Worm (Caenorhabditis elegans) whole organism, L3 larva: ENCODE data around the gene M163.21.
A peak's percentile ranks its signal among the peaks of the same experiment; 100 is the strongest.

ENCODE experiments used
- R02D3.7 ChIP-seq: fragments of 150-350 bp; optimal IDR thresholded peaks from 2 replicates; lab custom pipeline; 2014; ENCODE audit warnings: missing biosample characterization, missing genetic modification characterization
- aly-2 ChIP-seq: fragments of 150-350 bp; optimal IDR thresholded peaks from 2 replicates; lab custom pipeline; 2014; ENCODE audit warnings: missing biosample characterization, missing genetic modification characterization
- fos-1 ChIP-seq: fragments of 150-350 bp; optimal IDR thresholded peaks from 2 replicates; lab custom pipeline; 2014; ENCODE audit warnings: missing biosample characterization, missing genetic modification characterization
- jun-1 ChIP-seq: fragments of 150-350 bp; optimal IDR thresholded peaks from 2 replicates; lab custom pipeline; 2014; ENCODE audit warnings: missing biosample characterization, missing genetic modification reagents, missing genetic modification characterization
- mdl-1 ChIP-seq: fragments of 150-350 bp; optimal IDR thresholded peaks from 2 replicates; lab custom pipeline; 2014; ENCODE audit warnings: missing biosample characterization, missing genetic modification characterization
- nhr-12 ChIP-seq: fragments of 150-350 bp; optimal IDR thresholded peaks from 2 replicates; lab custom pipeline; 2014; ENCODE audit warnings: missing biosample characterization, missing genetic modification characterization
- nhr-237 ChIP-seq: fragments of 150-350 bp; optimal IDR thresholded peaks from 2 replicates; lab custom pipeline; 2014; ENCODE audit warnings: missing biosample characterization, missing genetic modification characterization
- nhr-25 ChIP-seq: sonication (generic microtip); optimal IDR thresholded peaks from 2 replicates; lab custom pipeline; 2017; ENCODE audit warnings: missing biosample characterization, missing genetic modification characterization
- nhr-77 ChIP-seq: fragments of 150-350 bp; optimal IDR thresholded peaks from 2 replicates; lab custom pipeline; 2014; ENCODE audit warnings: missing biosample characterization, missing genetic modification characterization
- pqm-1 ChIP-seq: fragments of 150-350 bp; optimal IDR thresholded peaks from 2 replicates; lab custom pipeline; 2017; ENCODE audit warnings: missing biosample characterization, missing genetic modification characterization, inconsistent platforms
- sea-2 ChIP-seq: fragments of 150-350 bp; sonication (generic microtip); optimal IDR thresholded peaks from 4 replicates; lab custom pipeline; 2014; ENCODE audit warnings: missing biosample characterization, missing genetic modification reagents, missing genetic modification characterization
- unc-62 ChIP-seq: fragments of 150-350 bp; sonication (generic microtip); optimal IDR thresholded peaks from 4 replicates; lab custom pipeline; 2014; ENCODE audit warnings: missing biosample characterization, missing genetic modification reagents, missing genetic modification characterization
- ztf-11 ChIP-seq: fragments of 150-350 bp; optimal IDR thresholded peaks from 2 replicates; lab custom pipeline; 2014; ENCODE audit warnings: missing biosample characterization, missing genetic modification characterization

DNA sequence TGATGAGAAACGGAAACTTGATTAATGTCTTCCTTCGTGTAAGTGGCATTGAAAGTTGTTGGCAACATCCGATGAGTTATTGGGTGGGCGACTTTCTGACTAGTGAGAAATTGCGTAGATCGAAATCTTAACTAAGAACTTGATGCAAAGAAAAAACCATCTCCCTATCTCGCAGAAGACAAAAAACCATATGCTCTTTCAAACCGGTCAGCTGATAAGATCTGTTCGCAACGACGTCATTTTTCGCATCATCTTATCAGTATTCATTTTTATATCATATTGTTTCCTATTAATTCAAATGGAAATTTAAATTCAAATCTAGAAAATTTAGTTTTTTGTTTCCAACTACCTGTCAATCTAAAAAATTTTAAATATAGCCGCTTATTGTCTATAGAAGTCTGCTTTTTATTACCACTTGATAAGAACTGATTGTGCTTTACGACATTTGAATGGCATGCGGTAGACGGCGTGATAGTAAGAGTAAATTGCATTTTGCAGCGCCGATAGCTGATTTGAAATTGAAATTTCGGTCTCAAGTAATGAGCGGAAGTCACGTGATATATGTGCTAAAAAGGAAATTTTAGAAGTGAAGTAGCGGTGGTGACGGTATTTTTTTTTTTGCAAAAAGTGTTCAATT is 33.9 kb downstream of the M163.21 start:
- no peak for TF ChIP-seq ztf-11 (tag; lab: Kevin White, UChicago)
- no peak for TF ChIP-seq jun-1
- TF ChIP-seq aly-2: no peak
- TF ChIP-seq nhr-12: no peak
- no peak for TF ChIP-seq nhr-77 (tag; lab: Kevin White, UChicago)
- TF ChIP-seq R02D3.7: no peak
- no peak for TF ChIP-seq sea-2 (GFP tag; lab: Kevin White, UChicago)
- TF ChIP-seq mdl-1 (tag; lab: Kevin White, UChicago): no peak
- no peak for TF ChIP-seq fos-1 (tag; lab: Kevin White, UChicago)
- TF ChIP-seq nhr-25 (tag; lab: Kevin White, UChicago): peak; percentile 72
- no peak for TF ChIP-seq nhr-237 (tag; lab: Kevin White, UChicago)
- no peak for TF ChIP-seq unc-62 (GFP tag; lab: Kevin White, UChicago)
- TF ChIP-seq pqm-1 (tag; lab: Kevin White, UChicago): peak; percentile 17
